Fruit fly (Drosophila melanogaster) whole organism, embryonic: Measurements from ENCODE around the gene CG2256.

ENCODE experiments used
- CG10366 ChIP-seq: fragments of 200-800 bp; sonication (Bioruptor generic); IDR thresholded peaks from 2 replicates; pipeline ENCODE4 v1.3.6; 2022; ENCODE audit warnings: missing biosample characterization, missing genetic modification characterization
- CG10543 ChIP-seq: fragments of 200-800 bp; sonication (Bioruptor generic); optimal IDR thresholded peaks from 3 replicates; lab custom pipeline; 2017; ENCODE audit warnings: missing biosample characterization, mild to moderate bottlenecking, missing genetic modification characterization, moderate library complexity
- CG11247 ChIP-seq: fragments of 200-800 bp; sonication (Bioruptor generic); IDR thresholded peaks from 2 replicates; pipeline ENCODE4 v1.3.6; 2022; ENCODE audit warnings: missing biosample characterization, missing genetic modification characterization
- CG11723 ChIP-seq: fragments of 200-800 bp; sonication (Bioruptor generic); optimal IDR thresholded peaks from 2 replicates; lab custom pipeline; 2017; ENCODE audit warnings: missing biosample characterization, mild to moderate bottlenecking, missing genetic modification characterization
- CG12219 ChIP-seq: fragments of 200-800 bp; sonication (Bioruptor generic); optimal IDR thresholded peaks from 3 replicates; lab custom pipeline; 2018; ENCODE audit warnings: missing biosample characterization, mild to moderate bottlenecking, missing genetic modification characterization
- CG1233 ChIP-seq: fragments of 200-800 bp; sonication (Bioruptor generic); optimal IDR thresholded peaks from 4 replicates; lab custom pipeline; 2018; ENCODE audit warnings: missing biosample characterization, mild to moderate bottlenecking, missing genetic modification characterization
- CG14710 ChIP-seq: fragments of 200-800 bp; sonication (Bioruptor generic); optimal IDR thresholded peaks from 3 replicates; lab custom pipeline; 2019; ENCODE audit warnings: missing biosample characterization, mild to moderate bottlenecking, missing genetic modification characterization, moderate library complexity
- CG15514 ChIP-seq: fragments of 200-800 bp; sonication (Bioruptor generic); optimal IDR thresholded peaks from 3 replicates; lab custom pipeline; 2017; ENCODE audit warnings: missing biosample characterization, missing genetic modification characterization, mild to moderate bottlenecking, moderate library complexity, missing genetic modification reagents
- CG1603 ChIP-seq: fragments of 200-800 bp; sonication (Bioruptor generic); optimal IDR thresholded peaks from 2 replicates; lab custom pipeline; 2019; ENCODE audit warnings: missing biosample characterization, mild to moderate bottlenecking, missing genetic modification characterization, moderate library complexity
- CG4617 ChIP-seq: fragments of 200-800 bp; sonication (Bioruptor generic); optimal IDR thresholded peaks from 3 replicates; lab custom pipeline; 2016; ENCODE audit warnings: missing biosample characterization, missing genetic modification characterization, borderline replicate concordance
- CG7357 ChIP-seq: fragments of 200-800 bp; sonication (Bioruptor generic); IDR thresholded peaks from 3 replicates; pipeline ENCODE4 v1.3.6; 2022; ENCODE audit warnings: missing biosample characterization, missing genetic modification characterization
- CG7839 ChIP-seq: fragments of 200-800 bp; sonication (Bioruptor generic); optimal IDR thresholded peaks from 3 replicates; lab custom pipeline; 2018; ENCODE audit warnings: missing biosample characterization, mild to moderate bottlenecking, missing genetic modification characterization, moderate library complexity
- CG8089 ChIP-seq: fragments of 200-800 bp; sonication (Bioruptor generic); optimal IDR thresholded peaks from 3 replicates; lab custom pipeline; 2016; ENCODE audit warnings: missing biosample characterization, missing genetic modification characterization
- CG8478 ChIP-seq: fragments of >200 bp; optimal IDR thresholded peaks from 2 replicates; lab custom pipeline; 2018
- CG8765 ChIP-seq: fragments of 200-800 bp; sonication (Bioruptor generic); IDR thresholded peaks from 2 replicates; pipeline ENCODE4 v1.3.6; 2022; ENCODE audit warnings: missing biosample characterization, missing genetic modification characterization
- CG9932 ChIP-seq: fragments of 200-800 bp; sonication (Bioruptor generic); IDR thresholded peaks from 2 replicates; pipeline ENCODE4 v1.3.6; 2022; ENCODE audit warnings: missing biosample characterization, missing genetic modification characterization
- Chrac-16 ChIP-seq: fragments of 200-800 bp; sonication (Bioruptor generic); optimal IDR thresholded peaks from 3 replicates; lab custom pipeline; 2016; ENCODE audit warnings: missing biosample characterization, missing genetic modification characterization
- Dbx ChIP-seq: fragments of 200-800 bp; sonication (Bioruptor generic); IDR thresholded peaks from 3 replicates; pipeline ENCODE4 v1.3.6; 2022; ENCODE audit warnings: missing biosample characterization, missing genetic modification characterization
- Doc2 ChIP-seq: fragments of 200-800 bp; sonication (Bioruptor generic); IDR thresholded peaks from 2 replicates; pipeline ENCODE4 v1.3.6; 2022; ENCODE audit warnings: missing biosample characterization, missing genetic modification characterization
- Dref ChIP-seq: fragments of 200-800 bp; sonication (Bioruptor generic); IDR thresholded peaks from 2 replicates; pipeline ENCODE4 v1.3.6; 2022; ENCODE audit warnings: missing biosample characterization, missing genetic modification characterization
- ERR ChIP-seq: fragments of 200-800 bp; sonication (Bioruptor generic); optimal IDR thresholded peaks from 2 replicates; lab custom pipeline; 2016; ENCODE audit warnings: missing biosample characterization, missing genetic modification characterization
- Ets97D ChIP-seq: fragments of 200-800 bp; sonication (Bioruptor generic); optimal IDR thresholded peaks from 3 replicates; lab custom pipeline; 2016; ENCODE audit warnings: missing biosample characterization, missing genetic modification characterization
- Fer2 ChIP-seq: fragments of 200-800 bp; sonication (Bioruptor generic); optimal IDR thresholded peaks from 2 replicates; lab custom pipeline; 2018; ENCODE audit warnings: missing biosample characterization, mild to moderate bottlenecking, missing genetic modification characterization, moderate library complexity
- Hey ChIP-seq: fragments of 200-800 bp; sonication (Bioruptor generic); optimal IDR thresholded peaks from 3 replicates; lab custom pipeline; 2018; ENCODE audit warnings: missing biosample characterization, mild to moderate bottlenecking, missing genetic modification characterization
- Hr3 ChIP-seq: fragments of 200-800 bp; sonication (Bioruptor generic); optimal IDR thresholded peaks from 3 replicates; lab custom pipeline; 2016; ENCODE audit warnings: missing biosample characterization, missing genetic modification characterization
- Hr78 ChIP-seq, 2 experiments: fragments of 200-800 bp in 1 of 2; fragments of >200 bp in 1 of 2; sonication (Bioruptor generic) in 1 of 2; optimal IDR thresholded peaks; 2 replicates each; lab custom pipeline; 2017 to 2019; ENCODE audit warnings: missing biosample characterization in 2 of 2, missing genetic modification characterization in 2 of 2, mild to moderate bottlenecking in 1 of 2, moderate library complexity in 1 of 2
- Neu2 ChIP-seq: fragments of 200-800 bp; sonication (Bioruptor generic); optimal IDR thresholded peaks from 3 replicates; lab custom pipeline; 2016; ENCODE audit warnings: missing biosample characterization, missing genetic modification characterization, borderline replicate concordance
- Nf-YB ChIP-seq: fragments of 200-800 bp; sonication (Bioruptor generic); optimal IDR thresholded peaks from 3 replicates; lab custom pipeline; 2019; ENCODE audit warnings: missing biosample characterization, mild to moderate bottlenecking, missing genetic modification characterization, moderate library complexity
- Oli ChIP-seq: fragments of 200-800 bp; sonication (Bioruptor generic); optimal IDR thresholded peaks from 2 replicates; lab custom pipeline; 2018; ENCODE audit warnings: missing biosample characterization, mild to moderate bottlenecking, missing genetic modification characterization, moderate library complexity
- Sry-δ ChIP-seq: fragments of 200-800 bp; sonication (Bioruptor generic); optimal IDR thresholded peaks from 2 replicates; lab custom pipeline; 2016; ENCODE audit warnings: missing biosample characterization, missing genetic modification characterization
- Tbp ChIP-seq: fragments of >200 bp; optimal IDR thresholded peaks from 2 replicates; lab custom pipeline; 2018; ENCODE audit warnings: missing biosample characterization, missing genetic modification characterization
- YL-1 ChIP-seq: fragments of 200-800 bp; sonication (Bioruptor generic); optimal IDR thresholded peaks from 3 replicates; lab custom pipeline; 2017; ENCODE audit warnings: missing biosample characterization, mild to moderate bottlenecking, missing genetic modification characterization
- chm ChIP-seq: fragments of 200-800 bp; sonication (Bioruptor generic); IDR thresholded peaks from 2 replicates; pipeline ENCODE4 v1.3.6; 2022; ENCODE audit warnings: missing biosample characterization, missing genetic modification characterization
- disco-r ChIP-seq: fragments of 200-800 bp; sonication (Bioruptor generic); optimal IDR thresholded peaks from 2 replicates; lab custom pipeline; 2016; ENCODE audit warnings: missing biosample characterization, missing genetic modification characterization
- gce ChIP-seq: fragments of 200-800 bp; sonication (Bioruptor generic); IDR thresholded peaks from 3 replicates; pipeline ENCODE4 v1.3.6; 2022; ENCODE audit warnings: missing biosample characterization, missing genetic modification characterization
- grn ChIP-seq: fragments of 200-800 bp; sonication (Bioruptor generic); optimal IDR thresholded peaks from 3 replicates; lab custom pipeline; 2017; ENCODE audit warnings: missing biosample characterization, missing genetic modification characterization
- hbn ChIP-seq: fragments of 200-800 bp; sonication (Bioruptor generic); IDR thresholded peaks from 2 replicates; pipeline ENCODE4 v1.3.6; 2022; ENCODE audit warnings: missing biosample characterization, missing genetic modification characterization; ENCODE audit not compliant: partially characterized antibody
- inv ChIP-seq: fragments of 200-800 bp; sonication (Bioruptor generic); IDR thresholded peaks from 2 replicates; pipeline ENCODE4 v1.3.6; 2022; ENCODE audit warnings: missing biosample characterization, missing genetic modification characterization; ENCODE audit not compliant: partially characterized antibody
- jing ChIP-seq: fragments of 200-800 bp; sonication (Bioruptor generic); optimal IDR thresholded peaks from 2 replicates; lab custom pipeline; 2018; ENCODE audit warnings: missing biosample characterization, mild to moderate bottlenecking, missing genetic modification characterization
- lab ChIP-seq: fragments of 200-800 bp; sonication (Bioruptor generic); optimal IDR thresholded peaks from 3 replicates; lab custom pipeline; 2017; ENCODE audit warnings: missing biosample characterization, missing genetic modification characterization, mild to moderate bottlenecking, moderate library complexity, missing genetic modification reagents
- lmd ChIP-seq: fragments of 200-800 bp; sonication (Bioruptor generic); IDR thresholded peaks from 2 replicates; pipeline ENCODE4 v1.3.6; 2022; ENCODE audit warnings: missing biosample characterization, missing genetic modification characterization
- lov ChIP-seq, 2 experiments: fragments of 200-800 bp in 1 of 2; fragments of >200 bp in 1 of 2; sonication (Bioruptor generic) in 1 of 2; IDR thresholded peaks in 1 of 2; optimal IDR thresholded peaks in 1 of 2; 2 replicates in 1 of 2; 3 replicates in 1 of 2; pipeline versions ENCODE4 v1.3.6 to Lab custom; 2017 to 2022; ENCODE audit warnings: missing biosample characterization in 1 of 2, missing genetic modification characterization in 1 of 2
- nau ChIP-seq: fragments of 200-800 bp; sonication (Bioruptor generic); optimal IDR thresholded peaks from 3 replicates; lab custom pipeline; 2017; ENCODE audit warnings: missing biosample characterization, mild to moderate bottlenecking, missing genetic modification characterization, missing genetic modification reagents
- slp2 ChIP-seq: fragments of 200-800 bp; sonication (Bioruptor generic); optimal IDR thresholded peaks from 2 replicates; lab custom pipeline; 2016; ENCODE audit warnings: missing biosample characterization, missing genetic modification characterization
- tio ChIP-seq: fragments of 200-800 bp; sonication (Bioruptor generic); optimal IDR thresholded peaks from 2 replicates; lab custom pipeline; 2017; ENCODE audit warnings: missing biosample characterization, missing genetic modification characterization, inconsistent platforms
- tna ChIP-seq: fragments of 200-800 bp; sonication (Bioruptor generic); IDR thresholded peaks from 2 replicates; pipeline ENCODE4 v1.3.6; 2022; ENCODE audit warnings: missing biosample characterization, missing genetic modification characterization; ENCODE audit not compliant: partially characterized antibody
- vnd ChIP-seq: fragments of 200-800 bp; sonication (Bioruptor generic); IDR thresholded peaks from 3 replicates; pipeline ENCODE4 v1.3.6; 2022; ENCODE audit warnings: missing biosample characterization, missing genetic modification characterization; ENCODE audit not compliant: partially characterized antibody
- zf30C ChIP-seq: fragments of 200-800 bp; sonication (Bioruptor generic); optimal IDR thresholded peaks from 3 replicates; lab custom pipeline; 2018; ENCODE audit warnings: missing biosample characterization, mild to moderate bottlenecking, missing genetic modification characterization

CG2256 gene

dm6 chrX:8100026-8100825, 13.2 kb upstream of the CG2256 start (continued):
- TF ChIP-seq CG7839 (tag; lab: Kevin White, UChicago): peak; percentile 90
- no peak for TF ChIP-seq Sry-δ
- peak; percentile 36 for TF ChIP-seq YL-1 (GFP tag; lab: Kevin White, UChicago)
- no peak for TF ChIP-seq CG8478
- peak; percentile 82 for TF ChIP-seq CG10366 (GFP tag; lab: Robert Waterston, UW)
- TF ChIP-seq CG15514 (GFP tag; lab: Kevin White, UChicago): peak; percentile 97
- TF ChIP-seq lov (optimal IDR thresholded peaks at IDR 0.05; lab: Kevin White, UChicago): no peak
- TF ChIP-seq lov (GFP tag; IDR thresholded peaks at IDR 0.05; lab: Robert Waterston, UW): peak; percentile 87; the same call in 1 of the 3 replicates
- peak; percentile 86 for TF ChIP-seq gce (GFP tag; lab: Robert Waterston, UW)
- TF ChIP-seq CG8765 (GFP tag; lab: Robert Waterston, UW): no peak
- TF ChIP-seq ERR: no peak
- TF ChIP-seq Doc2: no peak
- peak; percentile 77 for TF ChIP-seq CG7357 (GFP tag; lab: Robert Waterston, UW)
- TF ChIP-seq grn (GFP tag; lab: Kevin White, UChicago): no peak
- TF ChIP-seq Tbp: no peak
- no peak for TF ChIP-seq CG8089
- TF ChIP-seq Chrac-16 (GFP tag; lab: Kevin White, UChicago): peak; percentile 69
- TF ChIP-seq CG1603 (tag; lab: Kevin White, UChicago): peak; percentile 51
- TF ChIP-seq Dbx (GFP tag; lab: Robert Waterston, UW): peak; percentile 91
- TF ChIP-seq Nf-YB (GFP tag; lab: Kevin White, UChicago): peak; percentile 63
- peak; percentile 81 for TF ChIP-seq CG11247 (GFP tag; lab: Robert Waterston, UW)
- no peak for TF ChIP-seq hbn (GFP tag; lab: Robert Waterston, UW)
- peak; percentile 95 for TF ChIP-seq lab
- peak; percentile 20 for TF ChIP-seq jing (GFP tag; lab: Kevin White, UChicago)
- peak; percentile 82 for TF ChIP-seq Oli (tag; lab: Kevin White, UChicago)
- TF ChIP-seq CG14710 (tag; lab: Kevin White, UChicago): peak; percentile 68
- peak; percentile 74 for TF ChIP-seq nau (GFP tag; lab: Kevin White, UChicago)
- TF ChIP-seq Dref (GFP tag; lab: Robert Waterston, UW): no peak
- peak; percentile 26 for TF ChIP-seq slp2 (GFP tag; lab: Kevin White, UChicago)
- TF ChIP-seq Neu2 (GFP tag; lab: Kevin White, UChicago): no peak
- peak; percentile 70 for TF ChIP-seq zf30C (GFP tag; lab: Kevin White, UChicago)
- peak; percentile 85 for TF ChIP-seq lmd (GFP tag; lab: Robert Waterston, UW)
- peak; percentile 72 for TF ChIP-seq CG9932 (GFP tag; lab: Robert Waterston, UW)
- peak; percentile 68 for TF ChIP-seq Hr3 (GFP tag; lab: Kevin White, UChicago)
- TF ChIP-seq Hey (tag; lab: Kevin White, UChicago): no peak
- no peak for TF ChIP-seq inv (GFP tag; lab: Robert Waterston, UW)
- TF ChIP-seq CG1233 (GFP tag; lab: Kevin White, UChicago): peak; percentile 70
- TF ChIP-seq CG4617: peak; percentile 26
- peak; percentile 52 for TF ChIP-seq CG10543
- peak; percentile 87 for TF ChIP-seq chm
- TF ChIP-seq CG11723 (GFP tag; lab: Kevin White, UChicago): peak; percentile 52
- TF ChIP-seq tio (GFP tag; lab: Kevin White, UChicago): peak; percentile 82
- no peak for TF ChIP-seq tna
- no peak for TF ChIP-seq disco-r (GFP tag; lab: Kevin White, UChicago)
- TF ChIP-seq Fer2 (tag; lab: Kevin White, UChicago): no peak
- TF ChIP-seq Ets97D (GFP tag; lab: Kevin White, UChicago): peak; percentile 6
- peak; percentile 69 for TF ChIP-seq CG12219 (GFP tag; lab: Kevin White, UChicago)
- peak in 1 of 2 experiments; percentile 38 for TF ChIP-seq Hr78 (GFP tag; optimal IDR thresholded peaks at IDR 0.05; lab: Kevin White, UChicago)
- no peak for TF ChIP-seq vnd (GFP tag; lab: Robert Waterston, UW)
